Fruit fly (Drosophila melanogaster): ENCODE results near the gene CG31467.

DNA sequence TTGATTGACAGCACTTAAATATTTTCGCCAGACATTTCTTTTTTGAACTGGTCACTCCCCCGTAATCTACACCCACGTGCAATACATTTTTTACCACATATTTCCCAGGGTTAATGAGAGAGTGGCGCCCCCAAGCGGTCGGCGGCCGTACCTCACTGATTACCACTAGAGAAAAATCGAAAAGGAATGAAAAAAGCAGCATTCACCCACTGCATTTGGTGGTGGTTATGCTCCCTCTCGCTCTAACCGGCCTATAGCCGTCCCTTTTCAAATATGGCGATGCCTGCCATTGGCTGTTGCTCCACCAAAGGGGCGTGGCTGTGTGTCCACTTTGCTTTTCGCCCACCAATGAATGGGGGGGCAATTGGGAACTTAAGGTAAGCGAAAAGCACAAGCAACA is 41.7 kb downstream of the CG31467 start:
- peak; percentile 11 for TF ChIP-seq psq (GFP tag; optimal IDR thresholded peaks at IDR 0.05)
- no peak for TF ChIP-seq pan (optimal IDR thresholded peaks at IDR 0.05)
- no peak for TF ChIP-seq Rel (GFP tag; optimal IDR thresholded peaks at IDR 0.05)
- TF ChIP-seq Rel (tag; optimal IDR thresholded peaks at IDR 0.05): peak; percentile 17
- no peak for TF ChIP-seq sv (GFP tag; optimal IDR thresholded peaks at IDR 0.05)
- TF ChIP-seq br (GFP tag; optimal IDR thresholded peaks at IDR 0.05): peak; percentile 17
- no peak for TF ChIP-seq N (GFP tag; optimal IDR thresholded peaks at IDR 0.05)
- no peak for TF ChIP-seq woc (GFP tag; optimal IDR thresholded peaks at IDR 0.05)
- TF ChIP-seq HLH106 (tag; optimal IDR thresholded peaks at IDR 0.05): no peak
- TF ChIP-seq ey (GFP tag; optimal IDR thresholded peaks at IDR 0.05): no peak
- TF ChIP-seq usp (GFP tag; optimal IDR thresholded peaks at IDR 0.05): no peak
- no peak for TF ChIP-seq lola (GFP tag; optimal IDR thresholded peaks at IDR 0.05)
